Worm (Caenorhabditis elegans) whole organism, late embryonic: Measurements from ENCODE around the gene Y39E4B.10.

Experiments
- ama-1 ChIP-seq: fragments of 150-350 bp; optimal IDR thresholded peaks from 2 replicates; lab custom pipeline; 2014
- ceh-6 ChIP-seq: fragments of 200-800 bp; sonication (Bioruptor generic); optimal IDR thresholded peaks from 2 replicates; lab custom pipeline; 2018; ENCODE audit warnings: mild to moderate bottlenecking, missing genetic modification characterization, missing compliant biosample characterization
- madf-2 ChIP-seq: sonication (generic microtip); optimal IDR thresholded peaks from 2 replicates; lab custom pipeline; 2017; ENCODE audit warnings: missing genetic modification characterization, missing compliant biosample characterization

ce11 chrIII:13152697-13153391, at the start of gene Y39E4B.10:
- TF ChIP-seq ceh-6 (no peak), ama-1 (no peak), madf-2 (tag; lab: Kevin White, UChicago) (no peak)
